Fruit fly (Drosophila melanogaster) whole organism, embryonic: ENCODE results near the gene CG34134.
A peak's percentile ranks its signal among the peaks of the same experiment; 100 is the strongest.

Experiments used
- Antp ChIP-seq: fragments of 200-800 bp; sonication (Bioruptor generic); optimal IDR thresholded peaks from 3 replicates; lab custom pipeline; 2016; ENCODE audit warnings: missing biosample characterization, missing genetic modification characterization
- Bdp1 ChIP-seq: fragments of 200-800 bp; sonication (Bioruptor generic); optimal IDR thresholded peaks from 3 replicates; lab custom pipeline; 2016; ENCODE audit warnings: missing biosample characterization, missing genetic modification characterization
- CG10274 ChIP-seq: fragments of 200-800 bp; sonication (Bioruptor generic); optimal IDR thresholded peaks from 3 replicates; lab custom pipeline; 2017; ENCODE audit warnings: missing biosample characterization, mild to moderate bottlenecking, missing genetic modification characterization
- CG10366 ChIP-seq: fragments of 200-800 bp; sonication (Bioruptor generic); IDR thresholded peaks from 2 replicates; pipeline ENCODE4 v1.3.6; 2022; ENCODE audit warnings: missing biosample characterization, missing genetic modification characterization
- CG10462 ChIP-seq: fragments of 200-800 bp; sonication (Bioruptor generic); optimal IDR thresholded peaks from 2 replicates; lab custom pipeline; 2016; ENCODE audit warnings: missing biosample characterization, missing genetic modification characterization
- CG10543 ChIP-seq: fragments of 200-800 bp; sonication (Bioruptor generic); optimal IDR thresholded peaks from 3 replicates; lab custom pipeline; 2017; ENCODE audit warnings: missing biosample characterization, mild to moderate bottlenecking, missing genetic modification characterization, moderate library complexity
- CG11398 ChIP-seq: fragments of 200-800 bp; sonication (Bioruptor generic); optimal IDR thresholded peaks from 2 replicates; lab custom pipeline; 2016; ENCODE audit warnings: missing biosample characterization, missing genetic modification characterization
- CG11504 ChIP-seq: fragments of 200-800 bp; sonication (Bioruptor generic); optimal IDR thresholded peaks from 3 replicates; lab custom pipeline; 2019; ENCODE audit warnings: missing biosample characterization, mild to moderate bottlenecking, missing genetic modification characterization, moderate library complexity
- CG12219 ChIP-seq: fragments of 200-800 bp; sonication (Bioruptor generic); optimal IDR thresholded peaks from 3 replicates; lab custom pipeline; 2018; ENCODE audit warnings: missing biosample characterization, mild to moderate bottlenecking, missing genetic modification characterization
- CG12942 ChIP-seq: fragments of 200-800 bp; sonication (Bioruptor generic); optimal IDR thresholded peaks from 3 replicates; lab custom pipeline; 2016; ENCODE audit warnings: missing biosample characterization, missing genetic modification characterization
- CG13424 ChIP-seq: fragments of 200-800 bp; sonication (Bioruptor generic); optimal IDR thresholded peaks from 2 replicates; lab custom pipeline; 2019; ENCODE audit warnings: missing biosample characterization, mild to moderate bottlenecking, missing genetic modification characterization, moderate library complexity
- CG14441 ChIP-seq: fragments of 200-800 bp; sonication (Bioruptor generic); IDR thresholded peaks from 2 replicates; pipeline ENCODE4 v1.3.6; 2022; ENCODE audit warnings: missing biosample characterization, missing genetic modification characterization
- CG30020 ChIP-seq: fragments of 200-800 bp; optimal IDR thresholded peaks from 2 replicates; lab custom pipeline; 2019; ENCODE audit warnings: missing biosample characterization, mild to moderate bottlenecking, missing genetic modification characterization, moderate library complexity
- CG3065 ChIP-seq: fragments of 200-800 bp; sonication (Bioruptor generic); optimal IDR thresholded peaks from 2 replicates; lab custom pipeline; 2016; ENCODE audit warnings: missing biosample characterization, missing genetic modification characterization
- CG4730 ChIP-seq: fragments of 200-800 bp; sonication (Bioruptor generic); IDR thresholded peaks from 2 replicates; pipeline ENCODE4 v1.3.6; 2022; ENCODE audit warnings: missing biosample characterization, missing genetic modification characterization
- CG5180 ChIP-seq: fragments of 200-800 bp; sonication (Bioruptor generic); optimal IDR thresholded peaks from 3 replicates; lab custom pipeline; 2017; ENCODE audit warnings: missing biosample characterization, missing genetic modification characterization, mild to moderate bottlenecking, moderate library complexity, missing genetic modification reagents
- CG6683 ChIP-seq: fragments of 200-800 bp; sonication (Bioruptor generic); optimal IDR thresholded peaks from 2 replicates; lab custom pipeline; 2017; ENCODE audit warnings: missing biosample characterization, mild to moderate bottlenecking, missing genetic modification characterization, missing genetic modification reagents
- CG6813 ChIP-seq: fragments of 200-800 bp; sonication (Bioruptor generic); optimal IDR thresholded peaks from 2 replicates; lab custom pipeline; 2017; ENCODE audit warnings: missing biosample characterization, missing genetic modification characterization, mild to moderate bottlenecking, moderate library complexity, missing genetic modification reagents
- CG7987 ChIP-seq: fragments of 200-800 bp; sonication (Bioruptor generic); optimal IDR thresholded peaks from 2 replicates; lab custom pipeline; 2018; ENCODE audit warnings: missing biosample characterization, mild to moderate bottlenecking, missing genetic modification characterization, moderate library complexity
- CG8359 ChIP-seq: fragments of 200-800 bp; sonication (Bioruptor generic); optimal IDR thresholded peaks from 2 replicates; lab custom pipeline; 2017; ENCODE audit warnings: missing biosample characterization, mild to moderate bottlenecking, missing genetic modification characterization, borderline replicate concordance
- CG9797 ChIP-seq: fragments of 200-800 bp; sonication (Bioruptor generic); optimal IDR thresholded peaks from 3 replicates; lab custom pipeline; 2018; ENCODE audit warnings: missing biosample characterization, mild to moderate bottlenecking, missing genetic modification characterization
- D19A ChIP-seq: fragments of 200-800 bp; optimal IDR thresholded peaks from 3 replicates; lab custom pipeline; 2019; ENCODE audit warnings: missing biosample characterization, mild to moderate bottlenecking, missing genetic modification characterization, moderate library complexity
- Hand ChIP-seq: fragments of 200-800 bp; sonication (Bioruptor generic); optimal IDR thresholded peaks from 2 replicates; lab custom pipeline; 2017; ENCODE audit warnings: mild to moderate bottlenecking, missing biosample characterization, missing genetic modification reagents, missing genetic modification characterization
- HmgD ChIP-seq: fragments of 200-800 bp; sonication (Bioruptor generic); optimal IDR thresholded peaks from 3 replicates; lab custom pipeline; 2016; ENCODE audit warnings: missing biosample characterization, missing genetic modification characterization
- Hr39 ChIP-seq: fragments of >200 bp; optimal IDR thresholded peaks from 2 replicates; lab custom pipeline; 2017
- Kr ChIP-seq: fragments of 200-800 bp; sonication (Bioruptor generic); optimal IDR thresholded peaks from 2 replicates; lab custom pipeline; 2017; ENCODE audit warnings: missing biosample characterization, mild to moderate bottlenecking, missing genetic modification characterization
- Lpt ChIP-seq: fragments of >200 bp; optimal IDR thresholded peaks from 2 replicates; lab custom pipeline; 2018; ENCODE audit warnings: missing biosample characterization, missing genetic modification characterization
- Myb ChIP-seq: fragments of 200-800 bp; sonication (Bioruptor generic); optimal IDR thresholded peaks from 2 replicates; lab custom pipeline; 2016; ENCODE audit warnings: missing biosample characterization, missing genetic modification characterization
- NC2β ChIP-seq: fragments of 200-800 bp; sonication (Bioruptor generic); optimal IDR thresholded peaks from 2 replicates; lab custom pipeline; 2016; ENCODE audit warnings: missing biosample characterization, missing genetic modification characterization
- Nf-YC ChIP-seq: fragments of 200-800 bp; optimal IDR thresholded peaks from 3 replicates; lab custom pipeline; 2019; ENCODE audit warnings: missing biosample characterization, mild to moderate bottlenecking, missing genetic modification characterization, moderate library complexity
- Pdp1 ChIP-seq, 2 experiments: fragments of 200-800 bp; sonication (Bioruptor generic); optimal IDR thresholded peaks; 3 replicates each; lab custom pipeline; 2016; ENCODE audit warnings: missing biosample characterization in 2 of 2, missing genetic modification characterization in 2 of 2, mild to moderate bottlenecking in 1 of 2, moderate library complexity in 1 of 2
- Side ChIP-seq: fragments of 200-800 bp; sonication (Bioruptor generic); optimal IDR thresholded peaks from 2 replicates; lab custom pipeline; 2016; ENCODE audit warnings: missing biosample characterization, missing genetic modification characterization
- Sox102F ChIP-seq: fragments of 200-800 bp; sonication (Bioruptor generic); optimal IDR thresholded peaks from 2 replicates; lab custom pipeline; 2018; ENCODE audit warnings: missing biosample characterization, mild to moderate bottlenecking, missing genetic modification characterization, moderate library complexity
- Vsx1 ChIP-seq: fragments of 200-800 bp; sonication (Bioruptor generic); optimal IDR thresholded peaks from 2 replicates; lab custom pipeline; 2017; ENCODE audit warnings: missing biosample characterization, mild to moderate bottlenecking, missing genetic modification characterization, missing genetic modification reagents
- bcd ChIP-seq: fragments of 200-800 bp; sonication (Bioruptor generic); optimal IDR thresholded peaks from 2 replicates; lab custom pipeline; 2017; ENCODE audit warnings: missing biosample characterization, mild to moderate bottlenecking, missing genetic modification characterization
- bsh ChIP-seq, 2 experiments: fragments of 200-800 bp; sonication (Bioruptor generic); optimal IDR thresholded peaks; 2 replicates each; lab custom pipeline; 2017 to 2018; ENCODE audit warnings: mild to moderate bottlenecking in 2 of 2, missing biosample characterization in 2 of 2, missing genetic modification characterization in 2 of 2, moderate library complexity in 1 of 2
- chif ChIP-seq, 2 experiments: fragments of 200-800 bp; sonication (Bioruptor generic); optimal IDR thresholded peaks; 3 replicates each; lab custom pipeline; 2016; ENCODE audit warnings: missing biosample characterization in 2 of 2, missing genetic modification characterization in 2 of 2
- chinmo ChIP-seq: fragments of 200-800 bp; sonication (Bioruptor generic); IDR thresholded peaks from 4 replicates; pipeline ENCODE4 v1.3.6; 2022; ENCODE audit warnings: missing biosample characterization, missing genetic modification characterization; ENCODE audit not compliant: partially characterized antibody
- dati ChIP-seq: fragments of 200-800 bp; sonication (Bioruptor generic); IDR thresholded peaks from 2 replicates; pipeline ENCODE4 v1.3.6; 2022; ENCODE audit warnings: missing biosample characterization, missing genetic modification characterization
- dm ChIP-seq: fragments of 200-800 bp; sonication (Bioruptor generic); optimal IDR thresholded peaks from 3 replicates; lab custom pipeline; 2016; ENCODE audit warnings: missing biosample characterization, missing genetic modification characterization
- dysf ChIP-seq: fragments of 200-800 bp; sonication (Bioruptor generic); IDR thresholded peaks from 3 replicates; pipeline ENCODE4 v1.3.6; 2022; ENCODE audit warnings: missing biosample characterization, missing genetic modification characterization
- esg ChIP-seq: fragments of 200-800 bp; sonication (Bioruptor generic); conservative IDR thresholded peaks from 2 replicates; pipeline ENCODE4 v1.3.6; 2022; ENCODE audit warnings: missing biosample characterization, missing genetic modification characterization
- fd96Cb ChIP-seq: fragments of 200-800 bp; sonication (Bioruptor generic); optimal IDR thresholded peaks from 2 replicates; lab custom pipeline; 2018; ENCODE audit warnings: missing biosample characterization, mild to moderate bottlenecking, missing genetic modification characterization, moderate library complexity
- her ChIP-seq: fragments of 200-800 bp; sonication (Bioruptor generic); optimal IDR thresholded peaks from 2 replicates; lab custom pipeline; 2016; ENCODE audit warnings: missing biosample characterization, missing genetic modification characterization
- row ChIP-seq: fragments of 200-800 bp; sonication (Bioruptor generic); IDR thresholded peaks from 3 replicates; pipeline ENCODE4 v1.3.6; 2022; ENCODE audit warnings: missing biosample characterization, missing genetic modification characterization
- sd ChIP-seq: fragments of 200-800 bp; sonication (Bioruptor generic); optimal IDR thresholded peaks from 3 replicates; lab custom pipeline; 2018; ENCODE audit warnings: missing biosample characterization, mild to moderate bottlenecking, missing genetic modification characterization, moderate library complexity
- stc ChIP-seq: fragments of 200-800 bp; sonication (Bioruptor generic); IDR thresholded peaks from 2 replicates; pipeline ENCODE4 v1.3.6; 2022; ENCODE audit warnings: missing biosample characterization, missing genetic modification characterization
- stwl ChIP-seq: fragments of 200-800 bp; sonication (Bioruptor generic); optimal IDR thresholded peaks from 3 replicates; lab custom pipeline; 2018; ENCODE audit warnings: missing biosample characterization, mild to moderate bottlenecking, missing genetic modification characterization, moderate library complexity
- tx ChIP-seq: fragments of 200-800 bp; sonication (Bioruptor generic); optimal IDR thresholded peaks from 2 replicates; lab custom pipeline; 2016; ENCODE audit warnings: missing biosample characterization, missing genetic modification characterization
- zfh1 ChIP-seq: fragments of 200-800 bp; sonication (Bioruptor generic); IDR thresholded peaks from 3 replicates; pipeline ENCODE4 v1.3.6; 2022; ENCODE audit warnings: missing biosample characterization, missing genetic modification characterization

Gene CG34134

dm6 chr2L:8204996-8205567, 14.5 kb upstream of the CG34134 start, which contains the start of gene SLC5A11 (continued):
- TF ChIP-seq zfh1 (GFP tag; lab: Robert Waterston, UW) (peak; percentile 94), CG4730 (peak; percentile 96), Myb (peak; percentile 43), CG10274 (GFP tag; lab: Kevin White, UChicago) (peak; percentile 84), D19A (tag; lab: Kevin White, UChicago) (peak; percentile 87), CG9797 (GFP tag; lab: Kevin White, UChicago) (peak; percentile 19), fd96Cb (tag; lab: Kevin White, UChicago) (peak; percentile 99), CG7987 (peak; percentile 89), CG14441 (GFP tag; lab: Robert Waterston, UW) (peak; percentile 97), dysf (GFP tag; lab: Robert Waterston, UW) (peak; percentile 99), stc (GFP tag; lab: Robert Waterston, UW) (peak; percentile 98), Nf-YC (tag; lab: Kevin White, UChicago) (peak; percentile 91), chif (GFP tag; optimal IDR thresholded peaks at IDR 0.05; lab: Kevin White, UChicago) (peak; percentile 60 to 66), chinmo (GFP tag; lab: Robert Waterston, UW) (peak; percentile 86; the same call in 2 of the 4 replicates), Antp (GFP tag; lab: Kevin White, UChicago) (peak; percentile 64), Bdp1 (peak; percentile 40), CG8359 (peak; percentile 82), CG6813 (GFP tag; lab: Kevin White, UChicago) (peak; percentile 96), Vsx1 (GFP tag; lab: Kevin White, UChicago) (peak; percentile 95), CG12219 (peak; percentile 93), CG3065 (GFP tag; lab: Kevin White, UChicago) (peak; percentile 94), Lpt (GFP tag; lab: Kevin White, UChicago) (no peak), Sox102F (GFP tag; lab: Kevin White, UChicago) (peak; percentile 88), esg (GFP tag; lab: Robert Waterston, UW) (peak; percentile 97), CG10543 (GFP tag; lab: Kevin White, UChicago) (peak; percentile 95), her (GFP tag; lab: Kevin White, UChicago) (peak; percentile 87), CG30020 (tag; lab: Kevin White, UChicago) (peak; percentile 84), sd (tag; lab: Kevin White, UChicago) (peak; percentile 99), HmgD (no peak), CG5180 (GFP tag; lab: Kevin White, UChicago) (peak; percentile 91), Kr (GFP tag; lab: Kevin White, UChicago) (no peak), Hand (GFP tag; lab: Kevin White, UChicago) (peak; percentile 97), CG13424 (tag; lab: Kevin White, UChicago) (peak; percentile 97), CG11504 (tag; lab: Kevin White, UChicago) (peak; percentile 93), Hr39 (no peak), CG6683 (GFP tag; lab: Kevin White, UChicago) (peak; percentile 95), dati (GFP tag; lab: Robert Waterston, UW) (peak; percentile 81), row (GFP tag; lab: Robert Waterston, UW) (peak; percentile 100), Side (GFP tag; lab: Kevin White, UChicago) (peak; percentile 58), bcd (GFP tag; lab: Kevin White, UChicago) (peak; percentile 99), tx (GFP tag; lab: Kevin White, UChicago) (peak; percentile 79), stwl (tag; lab: Kevin White, UChicago) (no peak), CG10366 (GFP tag; lab: Robert Waterston, UW) (peak; percentile 79), NC2β (peak; percentile 54), CG10462 (GFP tag; lab: Kevin White, UChicago) (peak; percentile 96), dm (peak; percentile 70), CG12942 (GFP tag; lab: Kevin White, UChicago) (peak; percentile 97), Pdp1 (GFP tag; optimal IDR thresholded peaks at IDR 0.05; lab: Kevin White, UChicago) (peak; percentile 93 to 98), bsh (GFP tag; optimal IDR thresholded peaks at IDR 0.05; lab: Kevin White, UChicago) (peak; percentile 95 to 100), CG11398 (GFP tag; lab: Kevin White, UChicago) (peak; percentile 2)
